Worm (Caenorhabditis elegans): ENCODE results near the gene ttbk-3.

- TF ChIP-seq lim-6 (tag; optimal IDR thresholded peaks at IDR 0.05) (no peak), nfya-1 (tag; optimal IDR thresholded peaks at IDR 0.05) (no peak), pqm-1 (tag; optimal IDR thresholded peaks at IDR 0.05) (no peak), tbx-7 (tag; optimal IDR thresholded peaks at IDR 0.05) (no peak), odd-2 (tag; optimal IDR thresholded peaks at IDR 0.05) (no peak)
Measured at ce11 chrIV:9849624-9850023, 40.1 kb downstream of the ttbk-3 start, which contains the start of gene K07F5.8.
